Worm (Caenorhabditis elegans): ENCODE results near the gene ZC513.2.

DNA sequence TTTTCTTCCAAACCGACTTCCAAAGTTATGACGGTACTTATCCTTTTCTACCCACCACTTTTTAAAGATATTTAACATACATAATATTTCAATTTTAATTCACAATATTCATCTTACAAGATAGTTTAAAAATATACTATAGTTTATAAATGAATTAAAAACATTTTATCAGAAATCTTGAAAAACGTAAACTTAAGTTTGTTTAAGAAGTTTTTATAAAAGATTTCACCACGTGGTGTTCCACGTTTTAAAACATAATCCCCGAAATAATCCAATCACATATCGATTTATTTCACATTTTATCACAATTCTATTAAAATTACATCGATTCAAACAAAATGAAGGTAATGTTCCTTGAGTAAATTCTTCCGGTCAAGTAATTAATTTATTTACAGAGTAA, 7.5 kb upstream of the ZC513.2 start, which contains the start of gene ZC513.3:
- TF ChIP-seq sem-2 (GFP tag; optimal IDR thresholded peaks at IDR 0.05): no peak
- TF ChIP-seq elt-3 (tag; optimal IDR thresholded peaks at IDR 0.05): no peak
- no peak for TF ChIP-seq unc-39 (tag; optimal IDR thresholded peaks at IDR 0.05)
- no peak for TF ChIP-seq mep-1 (tag; optimal IDR thresholded peaks at IDR 0.05)
- no peak for TF ChIP-seq ztf-11 (tag; optimal IDR thresholded peaks at IDR 0.05)
- TF ChIP-seq pha-4 (tag; optimal IDR thresholded peaks at IDR 0.05): no peak
- TF ChIP-seq nhr-28 (tag; optimal IDR thresholded peaks at IDR 0.05): no peak
- TF ChIP-seq nhr-76 (tag; optimal IDR thresholded peaks at IDR 0.05): no peak
- TF ChIP-seq unc-62 (GFP tag; optimal IDR thresholded peaks at IDR 0.05): no peak
- no peak for TF ChIP-seq cnd-1 (tag; optimal IDR thresholded peaks at IDR 0.05)
- TF ChIP-seq snpc-4 (tag; optimal IDR thresholded peaks at IDR 0.05): no peak
